Worm (Caenorhabditis elegans) whole organism, L4 larva: ENCODE data around the gene B0244.7.

Source experiments
- D1046.2 ChIP-seq: fragments of 200-800 bp; sonication (Bioruptor generic); IDR thresholded peaks from 2 replicates; pipeline ENCODE4 v1.3.6; 2022; ENCODE audit warnings: missing genetic modification characterization, missing compliant biosample characterization
- F10B5.3 ChIP-seq: sonication (generic microtip); optimal IDR thresholded peaks from 2 replicates; lab custom pipeline; 2016; ENCODE audit warnings: mild to moderate bottlenecking, missing genetic modification characterization, missing compliant biosample characterization
- F26F4.8 ChIP-seq: fragments of 200-800 bp; sonication (Bioruptor generic); conservative IDR thresholded peaks from 2 replicates; pipeline ENCODE4 v1.3.6; 2022; ENCODE audit warnings: missing genetic modification characterization, missing compliant biosample characterization
- F44E2.7 ChIP-seq: fragments of 200-800 bp; sonication (Bioruptor generic); IDR thresholded peaks from 2 replicates; pipeline ENCODE4 v2.1.2; 2022; ENCODE audit warnings: missing genetic modification characterization, missing compliant biosample characterization
- F49E8.2 ChIP-seq: sonication (generic microtip); optimal IDR thresholded peaks from 2 replicates; lab custom pipeline; 2016; ENCODE audit warnings: missing compliant biosample characterization, mild to moderate bottlenecking, missing genetic modification characterization, borderline replicate concordance
- Y5F2A.4 ChIP-seq: fragments of 200-800 bp; sonication (Bioruptor generic); optimal IDR thresholded peaks from 2 replicates; lab custom pipeline; 2018; ENCODE audit warnings: mild to moderate bottlenecking, missing genetic modification characterization, missing compliant biosample characterization
- Y75B8A.6 ChIP-seq: fragments of 200-800 bp; sonication (Bioruptor generic); IDR thresholded peaks from 2 replicates; pipeline ENCODE4 v1.3.6; 2022; ENCODE audit warnings: missing genetic modification reagents, missing genetic modification characterization, missing compliant biosample characterization
- ZK546.5 ChIP-seq, 2 experiments: sonication (generic microtip); optimal IDR thresholded peaks; 2 replicates each; lab custom pipeline; 2017; ENCODE audit warnings: missing biosample characterization in 2 of 2, missing genetic modification characterization in 2 of 2
- aha-1 ChIP-seq: fragments of 150-350 bp; peaks from one replicate; lab custom pipeline; 2014; ENCODE audit warnings: missing biosample characterization, missing genetic modification characterization
- ama-1 ChIP-seq: fragments of 150-350 bp; optimal IDR thresholded peaks from 2 replicates; lab custom pipeline; 2014; ENCODE audit warnings: inconsistent platforms, mixed read lengths
- ceh-32 ChIP-seq: sonication (generic microtip); optimal IDR thresholded peaks from 2 replicates; lab custom pipeline; 2016; ENCODE audit warnings: mild to moderate bottlenecking, missing genetic modification characterization, missing compliant biosample characterization; ENCODE audit not compliant: poor library complexity
- daf-16 ChIP-seq, 3 experiments: sonication (generic microtip); optimal IDR thresholded peaks; 2 replicates each; lab custom pipeline; 2016 to 2017; ENCODE audit warnings: missing genetic modification characterization in 3 of 3, missing genetic modification reagents in 3 of 3, mild to moderate bottlenecking in 2 of 3, missing compliant biosample characterization in 2 of 3, missing biosample characterization in 1 of 3, moderate library complexity in 1 of 3
- daf-19 ChIP-seq: fragments of 200-800 bp; sonication (Bioruptor generic); conservative IDR thresholded peaks from 2 replicates; pipeline ENCODE4 v1.3.6; 2022; ENCODE audit warnings: missing genetic modification characterization, missing compliant biosample characterization
- dmd-6 ChIP-seq: fragments of 200-800 bp; sonication (Bioruptor generic); IDR thresholded peaks from 2 replicates; pipeline ENCODE4 v1.3.6; 2022; ENCODE audit warnings: missing genetic modification reagents, missing genetic modification characterization, missing compliant biosample characterization
- dpl-1 ChIP-seq: fragments of 150-350 bp; optimal IDR thresholded peaks from 2 replicates; lab custom pipeline; 2014; ENCODE audit warnings: missing biosample characterization, missing genetic modification reagents, missing genetic modification characterization
- duxl-1 ChIP-seq: sonication (generic microtip); optimal IDR thresholded peaks from 2 replicates; lab custom pipeline; 2016; ENCODE audit warnings: mild to moderate bottlenecking, missing genetic modification characterization, moderate library complexity, missing compliant biosample characterization; ENCODE audit not compliant: poor library complexity
- dve-1 ChIP-seq: sonication (generic microtip); optimal IDR thresholded peaks from 2 replicates; lab custom pipeline; 2017; ENCODE audit warnings: antibody characterized with exemption, mild to moderate bottlenecking, missing genetic modification characterization, missing compliant biosample characterization; ENCODE audit not compliant: insufficient read depth
- hlh-11 ChIP-seq: fragments of 200-800 bp; sonication (Bioruptor generic); optimal IDR thresholded peaks from 2 replicates; lab custom pipeline; 2018; ENCODE audit warnings: mild to moderate bottlenecking, missing genetic modification characterization, missing compliant biosample characterization
- hmg-1.1 ChIP-seq: fragments of 200-800 bp; sonication (Bioruptor generic); IDR thresholded peaks from 2 replicates; pipeline ENCODE4 v1.3.6; 2022; ENCODE audit warnings: missing genetic modification reagents, missing genetic modification characterization, missing compliant biosample characterization
- jun-1 ChIP-seq: fragments of 150-350 bp; optimal IDR thresholded peaks from 2 replicates; lab custom pipeline; 2014; ENCODE audit warnings: missing biosample characterization, missing genetic modification reagents, missing genetic modification characterization
- lin-15B ChIP-seq: fragments of 150-350 bp; sonication (generic microtip); optimal IDR thresholded peaks from 3 replicates; lab custom pipeline; 2014; ENCODE audit warnings: missing biosample characterization, missing genetic modification characterization
- madf-5 ChIP-seq, 2 experiments: fragments of 200-800 bp; sonication (Bioruptor generic); IDR thresholded peaks; 2 replicates each; pipeline ENCODE4 v1.3.6; 2022; ENCODE audit warnings: missing compliant biosample characterization in 2 of 2, missing genetic modification characterization in 2 of 2
- mdl-1 ChIP-seq, 2 experiments: fragments of 150-350 bp in 1 of 2; sonication (generic microtip) in 1 of 2; optimal IDR thresholded peaks; 2 replicates each; lab custom pipeline; 2014 to 2017; ENCODE audit warnings: missing biosample characterization in 2 of 2, missing genetic modification characterization in 2 of 2
- mep-1 ChIP-seq: fragments of 150-350 bp; sonication (generic microtip); optimal IDR thresholded peaks from 3 replicates; lab custom pipeline; 2014; ENCODE audit warnings: missing biosample characterization, missing genetic modification characterization
- mes-2 ChIP-seq: sonication (generic microtip); optimal IDR thresholded peaks from 2 replicates; lab custom pipeline; 2016; ENCODE audit warnings: missing genotype, mild to moderate bottlenecking, missing genetic modification characterization, missing compliant biosample characterization; ENCODE audit not compliant: poor library complexity, severe bottlenecking
- mxl-3 ChIP-seq: fragments of 200-800 bp; sonication (Bioruptor generic); optimal IDR thresholded peaks from 2 replicates; lab custom pipeline; 2018; ENCODE audit warnings: mild to moderate bottlenecking, missing genetic modification characterization, missing compliant biosample characterization
- nhr-11 ChIP-seq: fragments of 150-350 bp; optimal IDR thresholded peaks from 2 replicates; lab custom pipeline; 2014; ENCODE audit warnings: missing biosample characterization, missing genetic modification characterization
- nhr-25 ChIP-seq: sonication (generic microtip); optimal IDR thresholded peaks from 2 replicates; lab custom pipeline; 2017; ENCODE audit warnings: missing genetic modification characterization, mild to moderate bottlenecking, missing compliant biosample characterization, antibody characterized with exemption, moderate library complexity, borderline replicate concordance; ENCODE audit not compliant: insufficient read depth
- nhr-28 ChIP-seq: fragments of 150-350 bp; optimal IDR thresholded peaks from 2 replicates; lab custom pipeline; 2014; ENCODE audit warnings: missing biosample characterization, missing genetic modification characterization
- nhr-41 ChIP-seq: fragments of 200-800 bp; sonication (Bioruptor generic); IDR thresholded peaks from 2 replicates; pipeline ENCODE4 v1.3.6; 2022; ENCODE audit warnings: missing genetic modification reagents, missing genetic modification characterization, missing compliant biosample characterization
- nhr-48 ChIP-seq: sonication (generic microtip); optimal IDR thresholded peaks from 2 replicates; lab custom pipeline; 2016; ENCODE audit warnings: mild to moderate bottlenecking, missing genetic modification characterization, missing compliant biosample characterization
- php-3 ChIP-seq: fragments of 200-800 bp; sonication (Bioruptor generic); IDR thresholded peaks from 2 replicates; pipeline ENCODE4 v1.3.6; 2022; ENCODE audit warnings: missing genetic modification reagents, missing genetic modification characterization, missing compliant biosample characterization
- sdz-12 ChIP-seq: fragments of 200-800 bp; sonication (Bioruptor generic); optimal IDR thresholded peaks from 2 replicates; lab custom pipeline; 2018; ENCODE audit warnings: mild to moderate bottlenecking, missing genetic modification characterization, missing compliant biosample characterization
- snpc-1.2 ChIP-seq: fragments of 200-800 bp; sonication (Bioruptor generic); IDR thresholded peaks from 2 replicates; pipeline ENCODE4 v1.3.6; 2022; ENCODE audit warnings: missing genetic modification reagents, missing genetic modification characterization, missing compliant biosample characterization
- snpc-4 ChIP-seq: fragments of 150-350 bp; optimal IDR thresholded peaks from 2 replicates; lab custom pipeline; 2014; ENCODE audit warnings: missing biosample characterization, missing genetic modification characterization
- spr-1 ChIP-seq: sonication (generic microtip); optimal IDR thresholded peaks from 2 replicates; lab custom pipeline; 2016; ENCODE audit warnings: mild to moderate bottlenecking, missing genetic modification characterization, missing compliant biosample characterization
- spr-3 ChIP-seq: fragments of 200-800 bp; sonication (Bioruptor generic); optimal IDR thresholded peaks from 2 replicates; lab custom pipeline; 2018; ENCODE audit warnings: mild to moderate bottlenecking, missing genetic modification characterization, missing compliant biosample characterization
- tag-97 ChIP-seq: fragments of 200-800 bp; sonication (Bioruptor generic); IDR thresholded peaks from 2 replicates; pipeline ENCODE4 v1.3.6; 2022; ENCODE audit warnings: missing genetic modification characterization, missing compliant biosample characterization
- tra-1 ChIP-seq: fragments of 200-800 bp; sonication (Bioruptor generic); IDR thresholded peaks from 2 replicates; pipeline ENCODE4 v1.3.6; 2022; ENCODE audit warnings: missing genetic modification reagents, missing genetic modification characterization, missing compliant biosample characterization
- unc-130 ChIP-seq: sonication (generic microtip); optimal IDR thresholded peaks from 2 replicates; lab custom pipeline; 2016; ENCODE audit warnings: missing genetic modification reagents, missing genetic modification characterization, missing compliant biosample characterization
- zfp-3 ChIP-seq: fragments of 200-800 bp; sonication (Bioruptor generic); conservative IDR thresholded peaks from 2 replicates; pipeline ENCODE4 v1.3.6; 2022; ENCODE audit warnings: missing genetic modification reagents, missing genetic modification characterization, missing compliant biosample characterization
- zip-11 ChIP-seq: fragments of 200-800 bp; sonication (Bioruptor generic); IDR thresholded peaks from 2 replicates; pipeline ENCODE4 v1.3.6; 2022; ENCODE audit warnings: missing genetic modification characterization, missing compliant biosample characterization
- ztf-7 ChIP-seq: fragments of 150-350 bp; optimal IDR thresholded peaks from 2 replicates; lab custom pipeline; 2014; ENCODE audit warnings: missing biosample characterization, missing genetic modification characterization

The B0244.7 gene

ce11 chrIII:5697963-5698730 lies 33.2 kb upstream of the B0244.7 start, which contains the start of the genes lgg-3 and rgs-5 (continued):
- peak; percentile 60 for TF ChIP-seq mep-1
- TF ChIP-seq F44E2.7 (GFP tag; lab: Robert Waterston, UW): no peak
- TF ChIP-seq ZK546.5 (tag; optimal IDR thresholded peaks at IDR 0.05; lab: Kevin White, UChicago): no peak
- no peak for TF ChIP-seq snpc-1.2 (GFP tag; lab: Robert Waterston, UW)
- peak; percentile 51 for TF ChIP-seq nhr-28 (tag; lab: Kevin White, UChicago)
- TF ChIP-seq mxl-3: no peak
- peak; percentile 1 for TF ChIP-seq dve-1 (tag; lab: Kevin White, UChicago)
- no peak for TF ChIP-seq daf-16 (GFP tag; optimal IDR thresholded peaks at IDR 0.05; lab: Kevin White, UChicago)
- peak; percentile 8 for TF ChIP-seq daf-16 (tag; optimal IDR thresholded peaks at IDR 0.05; lab: Kevin White, UChicago)
- no peak for TF ChIP-seq madf-5 (GFP tag; IDR thresholded peaks at IDR 0.05; lab: Robert Waterston, UW)
- no peak for TF ChIP-seq ama-1 (lab: Kevin White, UChicago)
- no peak for TF ChIP-seq Y5F2A.4 (GFP tag; lab: Kevin White, UChicago)
- TF ChIP-seq hmg-1.1 (GFP tag; lab: Robert Waterston, UW): no peak

- TF ChIP-seq zfp-3 (GFP tag; lab: Robert Waterston, UW): no peak
- TF ChIP-seq, all 104 proteins: peak for 0
Measured at ce11 chrIII:5701491-5701890, 29.8 kb upstream of the B0244.7 start.

ce11 chrIII:5705228-5705888 lies 25.9 kb upstream of the B0244.7 start, which contains the start of gene swp-1:
Gene swp-1, minus strand, starts transcription at chrIII:5705525.
- no peak for TF ChIP-seq nhr-11 (tag; lab: Kevin White, UChicago)
- no peak for TF ChIP-seq hlh-11 (tag; lab: Kevin White, UChicago)
- TF ChIP-seq nhr-48 (tag; lab: Kevin White, UChicago): no peak
- TF ChIP-seq mdl-1 (tag; optimal IDR thresholded peaks at IDR 0.05; lab: Kevin White, UChicago): no peak
- no peak for TF ChIP-seq duxl-1 (tag; lab: Kevin White, UChicago)
- TF ChIP-seq spr-3 (GFP tag; lab: Kevin White, UChicago): no peak
- no peak for TF ChIP-seq snpc-4 (tag; lab: Kevin White, UChicago)
- 0 out of 2 replicates have a peak, but pooled peaks have one; percentile 12 for TF ChIP-seq zfp-3 (GFP tag; lab: Robert Waterston, UW)
- no peak for TF ChIP-seq ztf-7
- no peak for TF ChIP-seq nhr-25 (tag; lab: Kevin White, UChicago)
- TF ChIP-seq jun-1 (tag; lab: Kevin White, UChicago): no peak
- peak; percentile 5 for TF ChIP-seq unc-130 (GFP tag; lab: Kevin White, UChicago)
- no peak for TF ChIP-seq D1046.2 (GFP tag; lab: Robert Waterston, UW)
- TF ChIP-seq lin-15B (tag; lab: Kevin White, UChicago): no peak
- no peak for TF ChIP-seq spr-1
- no peak for TF ChIP-seq ceh-32
- no peak for TF ChIP-seq php-3 (GFP tag; lab: Robert Waterston, UW)
- TF ChIP-seq aha-1 (tag; lab: Kevin White, UChicago): peak; percentile 59
- no peak for TF ChIP-seq Y5F2A.4 (GFP tag; lab: Kevin White, UChicago)
- no peak for TF ChIP-seq mxl-3
- TF ChIP-seq dpl-1 (GFP tag; lab: Kevin White, UChicago): no peak
- TF ChIP-seq F26F4.8 (GFP tag; lab: Robert Waterston, UW): no peak
- no peak for TF ChIP-seq F10B5.3 (tag; lab: Kevin White, UChicago)
- TF ChIP-seq nhr-41 (GFP tag; lab: Robert Waterston, UW): no peak
- TF ChIP-seq F49E8.2 (tag; lab: Kevin White, UChicago): peak; percentile 70
- TF ChIP-seq mes-2 (tag; lab: Kevin White, UChicago): no peak
- no peak for TF ChIP-seq tag-97
- no peak for TF ChIP-seq Y75B8A.6 (GFP tag; lab: Robert Waterston, UW)
- TF ChIP-seq sdz-12 (GFP tag; lab: Kevin White, UChicago): no peak
- no peak for TF ChIP-seq zip-11
- no peak for TF ChIP-seq tra-1 (GFP tag; lab: Robert Waterston, UW)
- TF ChIP-seq dmd-6 (GFP tag; lab: Robert Waterston, UW): no peak
- TF ChIP-seq mep-1: no peak
- no peak for TF ChIP-seq daf-19 (GFP tag; lab: Robert Waterston, UW)
- no peak for TF ChIP-seq F44E2.7 (GFP tag; lab: Robert Waterston, UW)
